Worm (Caenorhabditis elegans): Measurements from ENCODE around the gene Y54G11A.1.

ce11 chrII:14318027-14318426 is 49.0 kb upstream of the Y54G11A.1 start, which contains the start of gene Y54G11A.14:
- TF ChIP-seq pros-1 (tag; optimal IDR thresholded peaks at IDR 0.05) (no peak), C08G9.2 (tag; optimal IDR thresholded peaks at IDR 0.05) (no peak), pha-4 (tag; optimal IDR thresholded peaks at IDR 0.05) (no peak), pqm-1 (tag; optimal IDR thresholded peaks at IDR 0.05) (no peak), ceh-45 (GFP tag; IDR thresholded peaks at IDR 0.05) (no peak), nhr-11 (tag; optimal IDR thresholded peaks at IDR 0.05) (no peak), pat-9 (tag; optimal IDR thresholded peaks at IDR 0.05) (no peak), lin-11 (tag; optimal IDR thresholded peaks at IDR 0.05) (no peak), elt-2 (tag; optimal IDR thresholded peaks at IDR 0.05) (no peak)
